Worm (Caenorhabditis elegans) whole organism, L1 larva: Measurements from ENCODE around the gene bath-37.

Experiments used
- C04F5.9 ChIP-seq: sonication (generic microtip); optimal IDR thresholded peaks from 2 replicates; lab custom pipeline; 2016; ENCODE audit warnings: missing genetic modification characterization, missing compliant biosample characterization
- C16A3.4 ChIP-seq: fragments of 150-350 bp; optimal IDR thresholded peaks from 2 replicates; lab custom pipeline; 2014; ENCODE audit warnings: missing biosample characterization, missing genetic modification characterization
- C34B4.2 ChIP-seq: sonication (generic microtip); optimal IDR thresholded peaks from 2 replicates; lab custom pipeline; 2017; ENCODE audit warnings: mild to moderate bottlenecking, missing genetic modification characterization, missing compliant biosample characterization
- aha-1 ChIP-seq: fragments of 150-350 bp; optimal IDR thresholded peaks from 2 replicates; lab custom pipeline; 2014; ENCODE audit warnings: missing biosample characterization, missing genetic modification characterization
- ama-1 ChIP-seq: fragments of 150-350 bp; optimal IDR thresholded peaks from 2 replicates; lab custom pipeline; 2014
- blmp-1 ChIP-seq: fragments of 150-350 bp; optimal IDR thresholded peaks from 2 replicates; lab custom pipeline; 2014; ENCODE audit warnings: missing biosample characterization, missing genetic modification characterization
- ceh-88 ChIP-seq: fragments of 200-800 bp; sonication (Bioruptor generic); IDR thresholded peaks from 2 replicates; pipeline ENCODE4 v1.3.6; 2022; ENCODE audit warnings: missing genetic modification characterization, missing compliant biosample characterization
- ceh-90 ChIP-seq: sonication (generic microtip); optimal IDR thresholded peaks from 2 replicates; lab custom pipeline; 2016; ENCODE audit warnings: missing genetic modification characterization, missing compliant biosample characterization
- ces-1 ChIP-seq: fragments of 150-350 bp; optimal IDR thresholded peaks from 2 replicates; lab custom pipeline; 2014; ENCODE audit warnings: missing biosample characterization, missing genetic modification reagents, missing genetic modification characterization
- dpl-1 ChIP-seq, 3 experiments: fragments of 150-350 bp in 2 of 3; sonication (generic microtip) in 1 of 3; optimal IDR thresholded peaks; 2 replicates each; lab custom pipeline; 2014 to 2017; ENCODE audit warnings: missing biosample characterization in 3 of 3, missing genetic modification characterization in 3 of 3, missing genetic modification reagents in 3 of 3
- efl-3 ChIP-seq: fragments of 200-800 bp; sonication (Bioruptor generic); optimal IDR thresholded peaks from 2 replicates; lab custom pipeline; 2018; ENCODE audit warnings: mild to moderate bottlenecking, missing genetic modification characterization, missing compliant biosample characterization
- egl-13 ChIP-seq: sonication (generic microtip); optimal IDR thresholded peaks from 2 replicates; lab custom pipeline; 2016; ENCODE audit warnings: missing genotype, missing genetic modification reagents, missing genetic modification characterization, missing compliant biosample characterization
- fkh-10 ChIP-seq: sonication (generic microtip); optimal IDR thresholded peaks from 2 replicates; lab custom pipeline; 2017; ENCODE audit warnings: missing biosample characterization, missing genetic modification reagents, missing genetic modification characterization
- fkh-4 ChIP-seq: sonication (generic microtip); optimal IDR thresholded peaks from 2 replicates; lab custom pipeline; 2016; ENCODE audit warnings: missing compliant biosample characterization, missing genetic modification characterization, borderline replicate concordance
- irx-1 ChIP-seq: sonication (generic microtip); optimal IDR thresholded peaks from 2 replicates; lab custom pipeline; 2016; ENCODE audit warnings: missing genetic modification characterization, missing compliant biosample characterization
- isw-1 ChIP-seq: fragments of 200-800 bp; sonication (Bioruptor generic); IDR thresholded peaks from 2 replicates; pipeline ENCODE4 v1.3.6; 2022; ENCODE audit warnings: missing genetic modification characterization, missing compliant biosample characterization
- lin-13 ChIP-seq: fragments of 150-350 bp; optimal IDR thresholded peaks from 2 replicates; lab custom pipeline; 2014; ENCODE audit warnings: missing biosample characterization, missing genetic modification reagents, missing genetic modification characterization
- lin-14 ChIP-seq: fragments of 200-800 bp; sonication (Bioruptor generic); optimal IDR thresholded peaks from 2 replicates; lab custom pipeline; 2018; ENCODE audit warnings: mild to moderate bottlenecking, missing genetic modification characterization, moderate library complexity, missing compliant biosample characterization
- lin-15B ChIP-seq: fragments of 150-350 bp; sonication (generic microtip); optimal IDR thresholded peaks from 3 replicates; lab custom pipeline; 2014; ENCODE audit warnings: missing biosample characterization, missing genetic modification characterization
- lin-35 ChIP-seq, 2 experiments: fragments of 150-350 bp; optimal IDR thresholded peaks; 2 replicates each; lab custom pipeline; 2014; ENCODE audit warnings: missing biosample characterization in 2 of 2, missing genetic modification characterization in 2 of 2, missing genetic modification reagents in 2 of 2
- lsy-2 ChIP-seq, 2 experiments: fragments of 150-350 bp; optimal IDR thresholded peaks; 2 replicates each; lab custom pipeline; 2014; ENCODE audit warnings: missing biosample characterization in 2 of 2, missing genetic modification characterization in 2 of 2
- mdl-1 ChIP-seq, 2 experiments: fragments of 150-350 bp; optimal IDR thresholded peaks; 2 replicates each; lab custom pipeline; 2014 to 2017; ENCODE audit warnings: missing biosample characterization in 2 of 2, missing genetic modification characterization in 2 of 2, inconsistent platforms in 1 of 2
- mep-1 ChIP-seq: fragments of 150-350 bp; optimal IDR thresholded peaks from 2 replicates; lab custom pipeline; 2014; ENCODE audit warnings: missing biosample characterization, missing genetic modification characterization
- nhr-19 ChIP-seq: fragments of 200-800 bp; sonication (Bioruptor generic); conservative IDR thresholded peaks from 2 replicates; pipeline ENCODE4 v1.3.6; 2022; ENCODE audit warnings: missing genetic modification characterization, missing compliant biosample characterization
- nhr-237 ChIP-seq: fragments of 150-350 bp; optimal IDR thresholded peaks from 2 replicates; lab custom pipeline; 2014; ENCODE audit warnings: missing biosample characterization, missing genetic modification characterization
- nhr-28 ChIP-seq: fragments of 150-350 bp; optimal IDR thresholded peaks from 2 replicates; lab custom pipeline; 2014; ENCODE audit warnings: missing biosample characterization, missing genetic modification characterization
- nhr-47 ChIP-seq: sonication (generic microtip); optimal IDR thresholded peaks from 2 replicates; lab custom pipeline; 2016; ENCODE audit warnings: mild to moderate bottlenecking, missing genetic modification characterization, moderate library complexity, missing compliant biosample characterization
- nhr-76 ChIP-seq: sonication (generic microtip); optimal IDR thresholded peaks from 2 replicates; lab custom pipeline; 2017; ENCODE audit warnings: missing biosample characterization, missing genetic modification characterization
- nhr-84 ChIP-seq: sonication (generic microtip); optimal IDR thresholded peaks from 2 replicates; lab custom pipeline; 2017; ENCODE audit warnings: missing biosample characterization, missing genetic modification characterization
- nhr-85 ChIP-seq: sonication (generic microtip); peaks from one replicate; lab custom pipeline; 2016; ENCODE audit warnings: missing genetic modification characterization, inconsistent platforms, missing compliant biosample characterization
- pax-3 ChIP-seq: fragments of 200-800 bp; sonication (Bioruptor generic); optimal IDR thresholded peaks from 2 replicates; lab custom pipeline; 2018; ENCODE audit warnings: mild to moderate bottlenecking, missing genetic modification characterization, moderate library complexity, missing compliant biosample characterization
- rnt-1 ChIP-seq: sonication (generic microtip); optimal IDR thresholded peaks from 2 replicates; lab custom pipeline; 2016; ENCODE audit warnings: mild to moderate bottlenecking, missing genetic modification characterization, moderate library complexity, missing compliant biosample characterization
- skn-1 ChIP-seq: fragments of 150-350 bp; optimal IDR thresholded peaks from 2 replicates; lab custom pipeline; 2014; ENCODE audit warnings: missing biosample characterization, missing genetic modification characterization
- snpc-4 ChIP-seq: fragments of 150-350 bp; optimal IDR thresholded peaks from 2 replicates; lab custom pipeline; 2014; ENCODE audit warnings: missing biosample characterization, missing genetic modification characterization
- sptf-1 ChIP-seq: fragments of 150-350 bp; optimal IDR thresholded peaks from 2 replicates; lab custom pipeline; 2014; ENCODE audit warnings: missing biosample characterization, missing genetic modification characterization
- sup-37 ChIP-seq: fragments of 200-800 bp; sonication (Bioruptor generic); optimal IDR thresholded peaks from 2 replicates; lab custom pipeline; 2018; ENCODE audit warnings: mild to moderate bottlenecking, missing genetic modification characterization, missing compliant biosample characterization
- swsn-7 ChIP-seq: sonication (generic microtip); optimal IDR thresholded peaks from 2 replicates; lab custom pipeline; 2016; ENCODE audit warnings: missing genetic modification characterization, missing compliant biosample characterization
- tlp-1 ChIP-seq: fragments of 150-350 bp; optimal IDR thresholded peaks from 2 replicates; lab custom pipeline; 2014; ENCODE audit warnings: missing biosample characterization, missing genetic modification characterization
- unc-130 ChIP-seq: fragments of 150-350 bp; optimal IDR thresholded peaks from 2 replicates; lab custom pipeline; 2017; ENCODE audit warnings: missing biosample characterization, missing genetic modification characterization, inconsistent platforms
- unc-30 ChIP-seq: sonication (generic microtip); optimal IDR thresholded peaks from 2 replicates; lab custom pipeline; 2017; ENCODE audit warnings: missing biosample characterization, missing genetic modification characterization
- unc-86 ChIP-seq: sonication (generic microtip); optimal IDR thresholded peaks from 2 replicates; lab custom pipeline; 2016; ENCODE audit warnings: missing genetic modification characterization, missing compliant biosample characterization
- unc-98 ChIP-seq: fragments of 200-800 bp; sonication (Bioruptor generic); IDR thresholded peaks from 2 replicates; pipeline ENCODE4 v1.3.6; 2022; ENCODE audit warnings: missing genetic modification characterization, missing compliant biosample characterization
- zag-1 ChIP-seq: fragments of 150-350 bp; optimal IDR thresholded peaks from 2 replicates; lab custom pipeline; 2014; ENCODE audit warnings: missing biosample characterization, missing genetic modification characterization
- ztf-11 ChIP-seq, 2 experiments: sonication (generic microtip); optimal IDR thresholded peaks; 2 replicates each; lab custom pipeline; 2016 to 2017; ENCODE audit warnings: missing genetic modification characterization in 2 of 2, missing biosample characterization in 1 of 2, missing compliant biosample characterization in 1 of 2
- ztf-4 ChIP-seq: fragments of 150-350 bp; optimal IDR thresholded peaks from 2 replicates; lab custom pipeline; 2014; ENCODE audit warnings: missing biosample characterization, missing genetic modification characterization

Gene bath-37

DNA sequence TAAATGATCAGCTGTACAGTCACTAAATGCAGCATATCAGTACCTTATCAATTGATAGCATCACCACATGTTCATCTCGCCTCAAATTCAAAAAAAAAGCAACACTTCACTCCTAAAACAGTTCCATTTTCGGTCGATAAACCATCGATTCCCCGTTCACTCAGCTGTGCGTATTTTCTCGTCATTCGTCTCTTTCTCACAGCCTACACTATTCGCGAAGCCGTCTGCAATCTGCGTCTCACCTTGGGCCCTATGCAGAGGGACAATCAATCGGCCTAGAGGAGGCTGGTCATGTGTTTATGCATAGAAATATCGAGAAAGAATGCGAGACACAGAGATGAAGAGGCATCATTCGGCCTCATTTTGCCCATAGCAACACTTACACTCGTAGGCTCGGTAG is 36.3 kb upstream of the bath-37 start (continued):
- no peak for TF ChIP-seq sup-37
- peak in 1 of 2 experiments; percentile 55 for TF ChIP-seq ztf-11 (tag; optimal IDR thresholded peaks at IDR 0.05; lab: Kevin White, UChicago)
- TF ChIP-seq tlp-1 (tag; lab: Kevin White, UChicago) = no peak
- TF ChIP-seq skn-1 (tag; lab: Kevin White, UChicago) = peak; percentile 80
- peak; percentile 83 for TF ChIP-seq C16A3.4
- no peak for TF ChIP-seq nhr-84
- TF ChIP-seq ceh-88 (GFP tag; lab: Robert Waterston, UW) = peak; percentile 8; the same call in 1 of the 2 replicates

DNA sequence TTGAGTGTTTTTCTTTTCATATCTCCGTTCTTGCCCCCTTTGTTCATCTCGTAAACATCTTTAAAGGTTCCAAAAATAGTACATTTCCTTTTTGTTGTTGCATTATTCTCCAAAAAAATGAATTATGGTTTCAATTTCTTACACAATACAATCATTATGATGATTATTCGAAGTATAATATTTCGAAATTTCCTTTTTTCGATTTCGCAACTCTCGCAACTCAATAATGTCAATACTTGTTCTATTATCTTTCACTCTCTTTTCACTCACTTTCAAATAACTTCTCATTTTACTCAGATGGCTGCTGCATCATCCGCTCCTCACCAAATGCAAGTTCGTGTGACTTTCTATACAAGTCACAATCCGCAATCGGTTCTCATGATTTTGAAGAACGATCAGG is 34.7 kb upstream of the bath-37 start, which contains the start of gene sqst-1:
Gene sqst-1 (plus strand): TSS at position 298 of the 400 bp plus-strand sequence.
- TF ChIP-seq unc-130 (tag; lab: Kevin White, UChicago) = no peak
- peak; percentile 99 for TF ChIP-seq skn-1 (tag; lab: Kevin White, UChicago)
- TF ChIP-seq mep-1 (tag; lab: Kevin White, UChicago) = peak; percentile 11
- no peak for TF ChIP-seq rnt-1 (tag; lab: Kevin White, UChicago)
- TF ChIP-seq blmp-1 (tag; lab: Kevin White, UChicago) = peak; percentile 26
- no peak for TF ChIP-seq egl-13 (tag; lab: Kevin White, UChicago)

DNA sequence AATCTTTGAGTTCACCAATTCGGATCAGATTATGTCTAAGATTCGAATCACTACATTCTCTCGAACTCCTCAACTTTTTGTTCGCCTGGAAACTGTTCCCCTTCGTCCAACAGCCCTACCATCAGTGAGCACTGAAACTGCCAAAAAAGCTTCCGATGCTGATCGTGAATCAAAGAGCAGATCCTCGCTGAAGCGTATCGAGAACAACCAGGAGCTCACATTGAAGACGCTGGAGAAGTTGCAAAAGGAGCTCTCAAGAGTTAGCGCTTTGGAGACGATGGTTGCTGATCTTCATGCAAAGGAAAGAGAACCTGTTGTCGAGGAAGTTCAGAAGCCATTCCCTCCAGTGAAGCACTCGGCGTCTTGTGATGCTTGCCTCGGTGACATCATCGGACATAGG is 33.9 kb upstream of the bath-37 start:
- peak; percentile 4 for TF ChIP-seq ztf-4 (tag; lab: Kevin White, UChicago)
- TF ChIP-seq skn-1 (tag; lab: Kevin White, UChicago) = peak; percentile 7
- no peak for TF ChIP-seq tlp-1 (tag; lab: Kevin White, UChicago)

DNA sequence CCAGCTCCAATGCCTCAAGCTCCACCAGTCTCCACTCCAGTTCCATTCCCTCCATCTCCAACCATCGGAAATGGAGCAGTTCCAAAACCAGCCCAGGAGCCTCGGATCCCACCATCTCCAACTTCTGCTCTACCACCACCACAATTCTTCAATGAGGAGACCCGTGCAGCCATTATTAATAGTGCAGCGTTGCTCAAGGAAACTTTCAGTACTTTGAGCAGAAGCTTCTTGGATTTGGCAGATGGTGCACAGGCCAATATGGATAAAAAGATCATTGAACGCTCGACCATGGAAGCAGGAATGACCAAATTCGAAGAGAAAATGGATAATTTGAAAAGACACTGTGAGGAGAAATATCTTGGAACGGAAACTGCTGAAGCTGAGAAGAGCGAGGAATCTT is 33.3 kb upstream of the bath-37 start:
- TF ChIP-seq nhr-85 = peak; percentile 4
- peak; percentile 22 for TF ChIP-seq ama-1 (lab: Kevin White, UChicago)
- TF ChIP-seq unc-86 (tag; lab: Kevin White, UChicago) = no peak

DNA sequence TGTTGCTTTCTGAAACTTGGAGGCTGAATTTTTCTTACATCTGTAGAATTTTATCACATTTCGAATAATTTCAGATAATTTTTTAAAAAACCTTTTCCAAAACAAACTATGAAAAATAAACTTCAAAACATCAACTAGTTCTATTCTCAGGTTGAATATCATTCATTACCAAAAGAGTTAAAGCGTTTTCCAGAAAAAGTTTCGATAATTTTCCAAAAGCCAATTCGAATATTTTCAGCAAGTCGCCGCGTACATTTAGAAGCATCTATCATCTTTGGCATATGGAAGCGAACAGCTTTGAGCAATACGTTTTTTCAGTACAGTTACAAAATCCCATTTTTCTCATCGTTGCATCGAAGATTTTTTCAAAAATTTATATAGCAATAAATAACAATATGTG is 31.8 kb upstream of the bath-37 start:
- no peak for TF ChIP-seq aha-1 (tag; lab: Kevin White, UChicago)
- TF ChIP-seq C04F5.9 (tag; lab: Kevin White, UChicago) = no peak
- peak in 1 of 2 experiments; percentile 16 for TF ChIP-seq ztf-11 (tag; optimal IDR thresholded peaks at IDR 0.05; lab: Kevin White, UChicago)
- no peak for TF ChIP-seq isw-1 (GFP tag; lab: Robert Waterston, UW)
- TF ChIP-seq lin-14 = no peak
- TF ChIP-seq fkh-10 = no peak
- TF ChIP-seq ama-1 (lab: Kevin White, UChicago) = peak; percentile 81
- TF ChIP-seq lin-13 (GFP tag; lab: Kevin White, UChicago) = no peak
- no peak for TF ChIP-seq blmp-1 (tag; lab: Kevin White, UChicago)
- TF ChIP-seq dpl-1 (GFP tag; optimal IDR thresholded peaks at IDR 0.05; lab: Kevin White, UChicago) = no peak
- TF ChIP-seq irx-1 (tag; lab: Kevin White, UChicago) = no peak
- TF ChIP-seq swsn-7 = no peak
- TF ChIP-seq ceh-90 (tag; lab: Kevin White, UChicago) = no peak
- TF ChIP-seq lin-35 (GFP tag; optimal IDR thresholded peaks at IDR 0.05; lab: Kevin White, UChicago) = peak in 1 of 2 experiments; percentile 9
- no peak for TF ChIP-seq ceh-88 (GFP tag; lab: Robert Waterston, UW)
- no peak for TF ChIP-seq fkh-4 (tag; lab: Kevin White, UChicago)
- no peak for TF ChIP-seq mdl-1 (tag; optimal IDR thresholded peaks at IDR 0.05; lab: Kevin White, UChicago)
- no peak for TF ChIP-seq nhr-237 (tag; lab: Kevin White, UChicago)
- TF ChIP-seq unc-30 (tag; lab: Kevin White, UChicago) = no peak
- no peak for TF ChIP-seq pax-3 (tag; lab: Kevin White, UChicago)
- no peak for TF ChIP-seq nhr-85
- TF ChIP-seq lsy-2 (tag; optimal IDR thresholded peaks at IDR 0.05; lab: Kevin White, UChicago) = peak; percentile 6 to 10
- no peak for TF ChIP-seq C16A3.4
- TF ChIP-seq C34B4.2 (tag; lab: Kevin White, UChicago) = no peak
- TF ChIP-seq nhr-28 (tag; lab: Kevin White, UChicago) = no peak
- TF ChIP-seq ces-1 (GFP tag; lab: Kevin White, UChicago) = no peak
- no peak for TF ChIP-seq efl-3
- TF ChIP-seq snpc-4 (tag; lab: Kevin White, UChicago) = no peak
- TF ChIP-seq unc-130 (tag; lab: Kevin White, UChicago) = no peak
- TF ChIP-seq nhr-19 (GFP tag; lab: Robert Waterston, UW) = no peak; the same call in 1 of the 2 replicates
- TF ChIP-seq zag-1 (tag; lab: Kevin White, UChicago) = no peak
- peak; percentile 42 for TF ChIP-seq nhr-47
- TF ChIP-seq unc-98 (GFP tag; lab: Robert Waterston, UW) = no peak
- no peak for TF ChIP-seq nhr-76 (tag; lab: Kevin White, UChicago)
- no peak for TF ChIP-seq lin-15B (tag; lab: Kevin White, UChicago)
- peak; percentile 17 for TF ChIP-seq mep-1 (tag; lab: Kevin White, UChicago)
- no peak for TF ChIP-seq sptf-1
